Fruit fly (Drosophila melanogaster): ENCODE results near the gene CG10333.

The CG10333 gene

dm6 chr2L:18612106-18612505 is 5.5 kb downstream of the CG10333 start, which contains the start of gene Atac2:
Atac2 (minus strand) TSS chr2L:18612249.
- TF ChIP-seq psq (optimal IDR thresholded peaks at IDR 0.05): no peak
- TF ChIP-seq EcR (GFP tag; optimal IDR thresholded peaks at IDR 0.05): no peak
- TF ChIP-seq pan (optimal IDR thresholded peaks at IDR 0.05): no peak
- no peak for TF ChIP-seq usp (GFP tag; optimal IDR thresholded peaks at IDR 0.05)
- no peak for TF ChIP-seq Dll (optimal IDR thresholded peaks at IDR 0.05)
- no peak for TF ChIP-seq CG8478 (optimal IDR thresholded peaks at IDR 0.05)

- no peak for TF ChIP-seq Dll (optimal IDR thresholded peaks at IDR 0.05)
- TF ChIP-seq psq (optimal IDR thresholded peaks at IDR 0.05): no peak
- TF ChIP-seq pan (optimal IDR thresholded peaks at IDR 0.05): no peak
- no peak for TF ChIP-seq usp (GFP tag; optimal IDR thresholded peaks at IDR 0.05)
- no peak for TF ChIP-seq EcR (GFP tag; optimal IDR thresholded peaks at IDR 0.05)
- no peak for TF ChIP-seq CG8478 (optimal IDR thresholded peaks at IDR 0.05)
Measured at dm6 chr2L:18616019-18616418, 9.4 kb downstream of the CG10333 start, which contains the start of gene IFT46. IFT46 (minus strand) TSS chr2L:18616106.

dm6 chr2L:18617003-18617402 is 10.4 kb downstream of the CG10333 start, which contains the start of gene MESR3:
MESR3 (plus strand) TSS chr2L:18617256.
- TF ChIP-seq pan (optimal IDR thresholded peaks at IDR 0.05): peak; percentile 82
- TF ChIP-seq usp (GFP tag; optimal IDR thresholded peaks at IDR 0.05): no peak

- TF ChIP-seq psq (optimal IDR thresholded peaks at IDR 0.05) (no peak), pan (optimal IDR thresholded peaks at IDR 0.05) (no peak), usp (GFP tag; optimal IDR thresholded peaks at IDR 0.05) (no peak), EcR (GFP tag; optimal IDR thresholded peaks at IDR 0.05) (no peak), CG8478 (optimal IDR thresholded peaks at IDR 0.05) (no peak), Dll (optimal IDR thresholded peaks at IDR 0.05) (no peak)
Measured at dm6 chr2L:18620153-18620552, 13.5 kb downstream of the CG10333 start.

dm6 chr2L:18621357-18622211 is 15.0 kb downstream of the CG10333 start:
- no peak for TF ChIP-seq EcR (GFP tag; optimal IDR thresholded peaks at IDR 0.05)
- TF ChIP-seq psq (optimal IDR thresholded peaks at IDR 0.05): no peak
- TF ChIP-seq CG8478 (optimal IDR thresholded peaks at IDR 0.05): no peak
- no peak for TF ChIP-seq usp (GFP tag; optimal IDR thresholded peaks at IDR 0.05)
- TF ChIP-seq pan (optimal IDR thresholded peaks at IDR 0.05): no peak
- TF ChIP-seq Dll (optimal IDR thresholded peaks at IDR 0.05): no peak

dm6 chr2L:18623435-18623834 is 16.8 kb downstream of the CG10333 start:
- TF ChIP-seq psq (optimal IDR thresholded peaks at IDR 0.05) (no peak), usp (GFP tag; optimal IDR thresholded peaks at IDR 0.05) (no peak), pan (optimal IDR thresholded peaks at IDR 0.05) (no peak), EcR (GFP tag; optimal IDR thresholded peaks at IDR 0.05) (no peak), CG8478 (optimal IDR thresholded peaks at IDR 0.05) (no peak), Dll (optimal IDR thresholded peaks at IDR 0.05) (no peak)

dm6 chr2L:18624362-18624761 is 17.7 kb downstream of the CG10333 start:
- no peak for TF ChIP-seq Dll (optimal IDR thresholded peaks at IDR 0.05)
- no peak for TF ChIP-seq CG8478 (optimal IDR thresholded peaks at IDR 0.05)
- no peak for TF ChIP-seq usp (GFP tag; optimal IDR thresholded peaks at IDR 0.05)
- no peak for TF ChIP-seq psq (optimal IDR thresholded peaks at IDR 0.05)
- TF ChIP-seq pan (optimal IDR thresholded peaks at IDR 0.05): no peak
- TF ChIP-seq EcR (GFP tag; optimal IDR thresholded peaks at IDR 0.05): no peak

- no peak for TF ChIP-seq EcR (GFP tag; optimal IDR thresholded peaks at IDR 0.05)
- no peak for TF ChIP-seq usp (GFP tag; optimal IDR thresholded peaks at IDR 0.05)
- TF ChIP-seq Dll (optimal IDR thresholded peaks at IDR 0.05): no peak
- TF ChIP-seq pan (optimal IDR thresholded peaks at IDR 0.05): no peak
- no peak for TF ChIP-seq psq (optimal IDR thresholded peaks at IDR 0.05)
- no peak for TF ChIP-seq CG8478 (optimal IDR thresholded peaks at IDR 0.05)
Measured at dm6 chr2L:18625009-18625408, 18.4 kb downstream of the CG10333 start.

- TF ChIP-seq EcR (GFP tag; optimal IDR thresholded peaks at IDR 0.05): no peak
- no peak for TF ChIP-seq Dll (optimal IDR thresholded peaks at IDR 0.05)
- no peak for TF ChIP-seq pan (optimal IDR thresholded peaks at IDR 0.05)
Measured at dm6 chr2L:18625470-18625869, 18.8 kb downstream of the CG10333 start.

- TF ChIP-seq pan (optimal IDR thresholded peaks at IDR 0.05): no peak
- no peak for TF ChIP-seq psq (optimal IDR thresholded peaks at IDR 0.05)
- TF ChIP-seq EcR (GFP tag; optimal IDR thresholded peaks at IDR 0.05): no peak
- no peak for TF ChIP-seq CG8478 (optimal IDR thresholded peaks at IDR 0.05)
- no peak for TF ChIP-seq usp (GFP tag; optimal IDR thresholded peaks at IDR 0.05)
- TF ChIP-seq Dll (optimal IDR thresholded peaks at IDR 0.05): no peak
Measured at dm6 chr2L:18626987-18627386, 20.4 kb downstream of the CG10333 start.

dm6 chr2L:18628104-18628503 is 21.5 kb downstream of the CG10333 start:
- TF ChIP-seq usp (GFP tag; optimal IDR thresholded peaks at IDR 0.05): no peak
- TF ChIP-seq Dll (optimal IDR thresholded peaks at IDR 0.05): no peak

- TF ChIP-seq EcR (GFP tag; optimal IDR thresholded peaks at IDR 0.05) (peak in 1 of 2 experiments; percentile 8), pan (optimal IDR thresholded peaks at IDR 0.05) (no peak)
Measured at dm6 chr2L:18629144-18629543, 22.5 kb downstream of the CG10333 start.

- TF ChIP-seq Dll (optimal IDR thresholded peaks at IDR 0.05): no peak
- TF ChIP-seq psq (optimal IDR thresholded peaks at IDR 0.05): no peak
- no peak for TF ChIP-seq pan (optimal IDR thresholded peaks at IDR 0.05)
- TF ChIP-seq CG8478 (optimal IDR thresholded peaks at IDR 0.05): no peak
- no peak for TF ChIP-seq usp (GFP tag; optimal IDR thresholded peaks at IDR 0.05)
- TF ChIP-seq EcR (GFP tag; optimal IDR thresholded peaks at IDR 0.05): no peak
Measured at dm6 chr2L:18630611-18631221, 24.1 kb downstream of the CG10333 start.
